Fruit fly (Drosophila melanogaster) whole organism, embryonic: ENCODE data around the gene Bet3.
A peak's percentile ranks its signal among the peaks of the same experiment; 100 is the strongest.

Experiments used
- Ada2b ChIP-seq: fragments of 200-800 bp; sonication (Bioruptor generic); IDR thresholded peaks from 2 replicates; pipeline ENCODE4 v1.3.6; 2022; ENCODE audit warnings: missing biosample characterization, missing genetic modification characterization
- Antp ChIP-seq: fragments of 200-800 bp; sonication (Bioruptor generic); optimal IDR thresholded peaks from 3 replicates; lab custom pipeline; 2016; ENCODE audit warnings: missing biosample characterization, missing genetic modification characterization
- Atf3 ChIP-seq: fragments of 200-800 bp; sonication (Bioruptor generic); optimal IDR thresholded peaks from 3 replicates; lab custom pipeline; 2016; ENCODE audit warnings: missing biosample characterization, missing genetic modification characterization
- Bgb ChIP-seq: fragments of 200-800 bp; sonication (Bioruptor generic); IDR thresholded peaks from 2 replicates; pipeline ENCODE4 v1.3.6; 2022; ENCODE audit warnings: missing biosample characterization, missing genetic modification characterization; ENCODE audit not compliant: partially characterized antibody
- CG10147 ChIP-seq: fragments of 200-800 bp; sonication (Bioruptor generic); optimal IDR thresholded peaks from 2 replicates; lab custom pipeline; 2019; ENCODE audit warnings: missing biosample characterization, mild to moderate bottlenecking, missing genetic modification characterization, moderate library complexity
- CG12155 ChIP-seq: fragments of 200-800 bp; sonication (Bioruptor generic); optimal IDR thresholded peaks from 3 replicates; lab custom pipeline; 2016; ENCODE audit warnings: missing biosample characterization, missing genetic modification characterization
- CG12659 ChIP-seq: fragments of 200-800 bp; sonication (Bioruptor generic); optimal IDR thresholded peaks from 3 replicates; lab custom pipeline; 2017; ENCODE audit warnings: mild to moderate bottlenecking, missing biosample characterization, missing genetic modification reagents, missing genetic modification characterization
- CG15073 ChIP-seq: fragments of 200-800 bp; sonication (Bioruptor generic); optimal IDR thresholded peaks from 2 replicates; lab custom pipeline; 2016; ENCODE audit warnings: missing biosample characterization, missing genetic modification characterization
- CG1529 ChIP-seq: fragments of 200-800 bp; sonication (Bioruptor generic); optimal IDR thresholded peaks from 3 replicates; lab custom pipeline; 2018; ENCODE audit warnings: missing biosample characterization, missing genetic modification characterization
- CG17361 ChIP-seq: fragments of 200-800 bp; sonication (Bioruptor generic); IDR thresholded peaks from 3 replicates; pipeline ENCODE4 v1.3.6; 2022; ENCODE audit warnings: missing biosample characterization, missing genetic modification characterization
- CG17829 ChIP-seq: fragments of 200-800 bp; optimal IDR thresholded peaks from 2 replicates; lab custom pipeline; 2019; ENCODE audit warnings: missing biosample characterization, mild to moderate bottlenecking, missing genetic modification characterization, moderate library complexity
- CG2116 ChIP-seq: fragments of 200-800 bp; sonication (Bioruptor generic); optimal IDR thresholded peaks from 3 replicates; lab custom pipeline; 2018; ENCODE audit warnings: missing biosample characterization, mild to moderate bottlenecking, missing genetic modification characterization
- CG2875 ChIP-seq: fragments of 200-800 bp; sonication (Bioruptor generic); optimal IDR thresholded peaks from 2 replicates; lab custom pipeline; 2017; ENCODE audit warnings: missing biosample characterization, mild to moderate bottlenecking, missing genetic modification characterization, missing genetic modification reagents
- CG3407 ChIP-seq: fragments of 200-800 bp; sonication (Bioruptor generic); optimal IDR thresholded peaks from 2 replicates; lab custom pipeline; 2018; ENCODE audit warnings: missing biosample characterization, mild to moderate bottlenecking, missing genetic modification characterization
- CG3995 ChIP-seq: fragments of 200-800 bp; sonication (Bioruptor generic); optimal IDR thresholded peaks from 3 replicates; lab custom pipeline; 2016; ENCODE audit warnings: missing biosample characterization, missing genetic modification characterization
- CG4617 ChIP-seq: fragments of 200-800 bp; sonication (Bioruptor generic); optimal IDR thresholded peaks from 3 replicates; lab custom pipeline; 2016; ENCODE audit warnings: missing biosample characterization, missing genetic modification characterization, borderline replicate concordance
- CG7271 ChIP-seq: fragments of 200-800 bp; sonication (Bioruptor generic); optimal IDR thresholded peaks from 2 replicates; lab custom pipeline; 2018; ENCODE audit warnings: missing biosample characterization, mild to moderate bottlenecking, missing genetic modification characterization, moderate library complexity
- CG8944 ChIP-seq: fragments of 200-800 bp; sonication (Bioruptor generic); optimal IDR thresholded peaks from 3 replicates; lab custom pipeline; 2016; ENCODE audit warnings: missing biosample characterization, missing genetic modification characterization
- CHES-1-like ChIP-seq: fragments of 200-800 bp; sonication (Bioruptor generic); optimal IDR thresholded peaks from 2 replicates; lab custom pipeline; 2016; ENCODE audit warnings: missing biosample characterization, missing genetic modification characterization
- Drgx ChIP-seq: fragments of 200-800 bp; sonication (Bioruptor generic); IDR thresholded peaks from 2 replicates; pipeline ENCODE4 v1.3.6; 2022; ENCODE audit warnings: missing biosample characterization, missing genetic modification characterization
- ERR ChIP-seq: fragments of 200-800 bp; sonication (Bioruptor generic); optimal IDR thresholded peaks from 2 replicates; lab custom pipeline; 2016; ENCODE audit warnings: missing biosample characterization, missing genetic modification characterization
- HLH3B ChIP-seq: fragments of 200-800 bp; sonication (Bioruptor generic); IDR thresholded peaks from 2 replicates; pipeline ENCODE4 v1.3.6; 2022; ENCODE audit warnings: missing biosample characterization, missing genetic modification characterization
- HLH4C ChIP-seq: fragments of 200-800 bp; sonication (Bioruptor generic); IDR thresholded peaks from 3 replicates; pipeline ENCODE4 v1.3.6; 2022; ENCODE audit warnings: missing biosample characterization, missing genetic modification characterization; ENCODE audit not compliant: partially characterized antibody
- Hr3 ChIP-seq: fragments of 200-800 bp; sonication (Bioruptor generic); optimal IDR thresholded peaks from 3 replicates; lab custom pipeline; 2016; ENCODE audit warnings: missing biosample characterization, missing genetic modification characterization
- Lhr ChIP-seq: fragments of 200-800 bp; sonication (Bioruptor generic); optimal IDR thresholded peaks from 3 replicates; lab custom pipeline; 2017; ENCODE audit warnings: mild to moderate bottlenecking, missing biosample characterization, missing genetic modification reagents, missing genetic modification characterization
- Max ChIP-seq: fragments of 200-800 bp; sonication (Bioruptor generic); optimal IDR thresholded peaks from 2 replicates; lab custom pipeline; 2016; ENCODE audit warnings: missing biosample characterization, mild to moderate bottlenecking, missing genetic modification characterization
- Nf-YB ChIP-seq: fragments of 200-800 bp; sonication (Bioruptor generic); optimal IDR thresholded peaks from 3 replicates; lab custom pipeline; 2019; ENCODE audit warnings: missing biosample characterization, mild to moderate bottlenecking, missing genetic modification characterization, moderate library complexity
- TFAM ChIP-seq: fragments of 200-800 bp; sonication (Bioruptor generic); optimal IDR thresholded peaks from 2 replicates; lab custom pipeline; 2017; ENCODE audit warnings: missing biosample characterization, missing genetic modification characterization, inconsistent platforms
- ab ChIP-seq: fragments of 200-800 bp; sonication (Bioruptor generic); optimal IDR thresholded peaks from 2 replicates; lab custom pipeline; 2016; ENCODE audit warnings: missing biosample characterization, missing genetic modification characterization
- bcd ChIP-seq: fragments of 200-800 bp; sonication (Bioruptor generic); optimal IDR thresholded peaks from 2 replicates; lab custom pipeline; 2017; ENCODE audit warnings: missing biosample characterization, mild to moderate bottlenecking, missing genetic modification characterization
- crol ChIP-seq: fragments of 200-800 bp; sonication (Bioruptor generic); IDR thresholded peaks from 2 replicates; pipeline ENCODE4 v1.3.6; 2022; ENCODE audit warnings: missing biosample characterization, missing genetic modification characterization
- dimm ChIP-seq: fragments of 200-800 bp; sonication (Bioruptor generic); IDR thresholded peaks from 2 replicates; pipeline ENCODE4 v1.3.6; 2022; ENCODE audit warnings: missing biosample characterization, missing genetic modification characterization
- en ChIP-seq: fragments of 200-800 bp; sonication (Bioruptor generic); optimal IDR thresholded peaks from 2 replicates; lab custom pipeline; 2016; ENCODE audit warnings: missing biosample characterization, missing genetic modification characterization
- exex ChIP-seq: fragments of 200-800 bp; sonication (Bioruptor generic); optimal IDR thresholded peaks from 4 replicates; lab custom pipeline; 2018; ENCODE audit warnings: missing biosample characterization, mild to moderate bottlenecking, missing genetic modification characterization, moderate library complexity
- eyg ChIP-seq: fragments of 200-800 bp; sonication (Bioruptor generic); optimal IDR thresholded peaks from 3 replicates; lab custom pipeline; 2016; ENCODE audit warnings: missing biosample characterization, missing genetic modification characterization
- fru ChIP-seq: fragments of >200 bp; optimal IDR thresholded peaks from 2 replicates; lab custom pipeline; 2017
- gsb ChIP-seq: fragments of 200-800 bp; sonication (Bioruptor generic); IDR thresholded peaks from 2 replicates; pipeline ENCODE4 v1.3.6; 2022; ENCODE audit warnings: missing biosample characterization, missing genetic modification characterization
- ham ChIP-seq: fragments of 200-800 bp; sonication (Bioruptor generic); IDR thresholded peaks from 2 replicates; pipeline ENCODE4 v1.3.6; 2022; ENCODE audit warnings: missing biosample characterization, missing genetic modification characterization
- hkb ChIP-seq, 2 experiments: fragments of 200-800 bp in 1 of 2; fragments of >200 bp in 1 of 2; sonication (Bioruptor generic) in 1 of 2; IDR thresholded peaks in 1 of 2; optimal IDR thresholded peaks in 1 of 2; 2 replicates each; pipeline versions ENCODE4 v1.3.6 to Lab custom; 2017 to 2022; ENCODE audit warnings: missing biosample characterization in 1 of 2, missing genetic modification characterization in 1 of 2
- lab ChIP-seq: fragments of 200-800 bp; sonication (Bioruptor generic); optimal IDR thresholded peaks from 3 replicates; lab custom pipeline; 2017; ENCODE audit warnings: missing biosample characterization, missing genetic modification characterization, mild to moderate bottlenecking, moderate library complexity, missing genetic modification reagents
- lbe ChIP-seq: fragments of 200-800 bp; sonication (Bioruptor generic); optimal IDR thresholded peaks from 2 replicates; lab custom pipeline; 2016; ENCODE audit warnings: missing biosample characterization, mild to moderate bottlenecking, missing genetic modification characterization
- lola ChIP-seq, 3 experiments: fragments of >200 bp in 2 of 3; fragments of 200-800 bp in 1 of 3; sonication (Bioruptor generic) in 1 of 3; optimal IDR thresholded peaks; 2 replicates each; lab custom pipeline; 2017 to 2019; ENCODE audit warnings: missing biosample characterization in 3 of 3, missing genetic modification characterization in 3 of 3, mild to moderate bottlenecking in 1 of 3, moderate library complexity in 1 of 3
- p53 ChIP-seq: fragments of 200-800 bp; sonication (Bioruptor generic); optimal IDR thresholded peaks from 2 replicates; lab custom pipeline; 2016; ENCODE audit warnings: missing biosample characterization, missing genetic modification characterization
- ranshi ChIP-seq: fragments of 200-800 bp; sonication (Bioruptor generic); IDR thresholded peaks from 2 replicates; pipeline ENCODE4 v1.3.6; 2022; ENCODE audit warnings: missing biosample characterization, missing genetic modification characterization
- ro ChIP-seq: fragments of 200-800 bp; sonication (Bioruptor generic); IDR thresholded peaks from 2 replicates; pipeline ENCODE4 v1.3.6; 2022; ENCODE audit warnings: missing biosample characterization, missing genetic modification characterization
- ssp ChIP-seq: fragments of 200-800 bp; sonication (Bioruptor generic); IDR thresholded peaks from 2 replicates; pipeline ENCODE4 v1.3.6; 2022; ENCODE audit warnings: missing biosample characterization, missing genetic modification characterization
- tgo ChIP-seq: fragments of 200-800 bp; sonication (Bioruptor generic); IDR thresholded peaks from 3 replicates; pipeline ENCODE4 v1.3.6; 2022; ENCODE audit warnings: missing biosample characterization, missing genetic modification characterization
- tna ChIP-seq: fragments of 200-800 bp; sonication (Bioruptor generic); IDR thresholded peaks from 2 replicates; pipeline ENCODE4 v1.3.6; 2022; ENCODE audit warnings: missing biosample characterization, missing genetic modification characterization; ENCODE audit not compliant: partially characterized antibody
- tup ChIP-seq: fragments of 200-800 bp; sonication (Bioruptor generic); optimal IDR thresholded peaks from 2 replicates; lab custom pipeline; 2016; ENCODE audit warnings: missing biosample characterization, mild to moderate bottlenecking, missing genetic modification characterization, moderate library complexity
- wek ChIP-seq: fragments of 200-800 bp; sonication (Bioruptor generic); optimal IDR thresholded peaks from 3 replicates; lab custom pipeline; 2018; ENCODE audit warnings: missing biosample characterization, mild to moderate bottlenecking, missing genetic modification characterization, moderate library complexity

The Bet3 gene

DNA sequence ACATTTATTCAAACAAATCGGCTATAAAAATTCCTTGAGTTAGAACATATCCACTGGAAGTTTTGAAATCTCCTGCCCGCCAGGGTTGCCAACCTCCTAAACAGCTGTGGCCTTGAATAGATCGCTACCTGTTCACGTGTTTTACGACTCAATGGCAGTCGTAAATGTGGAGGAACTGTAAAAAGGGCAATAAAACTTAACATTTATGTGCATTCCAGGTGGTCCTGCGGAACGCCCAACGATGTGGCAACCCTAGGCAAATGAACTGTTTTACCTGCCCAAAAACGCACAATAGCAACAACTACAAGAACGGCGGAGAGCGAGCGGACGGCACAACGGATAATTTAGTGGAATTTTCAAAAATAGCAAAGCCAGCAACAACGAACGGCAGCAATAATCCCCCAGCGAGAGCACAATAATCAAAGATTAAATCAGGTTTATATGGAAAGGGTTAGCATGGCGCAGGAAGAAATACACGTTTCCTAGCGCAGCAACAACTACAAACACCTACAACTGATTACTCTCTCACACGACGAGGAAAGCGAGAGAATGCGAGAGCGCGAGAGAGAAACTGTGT, 19.7 kb upstream of the Bet3 start (continued):
- no peak for TF ChIP-seq en (GFP tag; lab: Kevin White, UChicago)
- no peak for TF ChIP-seq CG3995 (GFP tag; lab: Kevin White, UChicago)
- TF ChIP-seq ro = no peak
- no peak for TF ChIP-seq Nf-YB (GFP tag; lab: Kevin White, UChicago)
- TF ChIP-seq ERR (GFP tag; lab: Kevin White, UChicago) = peak; percentile 21
- peak; percentile 25; the same call in 1 of the 2 replicates for TF ChIP-seq ssp (GFP tag; lab: Robert Waterston, UW)
- no peak for TF ChIP-seq CG4617 (GFP tag; lab: Kevin White, UChicago)
- TF ChIP-seq tup (GFP tag; lab: Kevin White, UChicago) = no peak
- TF ChIP-seq TFAM = no peak
- TF ChIP-seq Hr3 = no peak
- 0 out of 2 replicates have a peak, but pooled peaks have one; percentile 9 for TF ChIP-seq crol (GFP tag; lab: Robert Waterston, UW)
- TF ChIP-seq CG15073 (GFP tag; lab: Kevin White, UChicago) = no peak
- no peak for TF ChIP-seq dimm (GFP tag; lab: Robert Waterston, UW)
- TF ChIP-seq lbe (GFP tag; lab: Kevin White, UChicago) = no peak
- peak; percentile 33 for TF ChIP-seq Antp (GFP tag; lab: Kevin White, UChicago)
- no peak for TF ChIP-seq tna (GFP tag; lab: Robert Waterston, UW)
- peak; percentile 15; the same call in 1 of the 2 replicates for TF ChIP-seq Drgx
- TF ChIP-seq exex (tag; lab: Kevin White, UChicago) = no peak
- TF ChIP-seq wek (GFP tag; lab: Kevin White, UChicago) = no peak
- TF ChIP-seq Lhr (GFP tag; lab: Kevin White, UChicago) = no peak
- TF ChIP-seq tgo (GFP tag; lab: Robert Waterston, UW) = peak; percentile 21; the same call in 1 of the 3 replicates
- peak; percentile 35; the same call in 1 of the 2 replicates for TF ChIP-seq ranshi (GFP tag; lab: Robert Waterston, UW)
- TF ChIP-seq Bgb (GFP tag; lab: Robert Waterston, UW) = peak; percentile 16; the same call in 1 of the 2 replicates
- TF ChIP-seq CG7271 (tag; lab: Kevin White, UChicago) = peak; percentile 98
- no peak for TF ChIP-seq hkb (optimal IDR thresholded peaks at IDR 0.05; lab: Kevin White, UChicago)
- TF ChIP-seq hkb (GFP tag; IDR thresholded peaks at IDR 0.05; lab: Robert Waterston, UW) = peak; percentile 69
- no peak for TF ChIP-seq gsb (GFP tag; lab: Robert Waterston, UW)
- no peak for TF ChIP-seq CG1529 (GFP tag; lab: Kevin White, UChicago)
- no peak for TF ChIP-seq Atf3 (GFP tag; lab: Kevin White, UChicago)
- no peak for TF ChIP-seq CG2116
- TF ChIP-seq CG12659 (GFP tag; lab: Kevin White, UChicago) = no peak
- no peak for TF ChIP-seq lola (GFP tag; optimal IDR thresholded peaks at IDR 0.05; lab: Kevin White, UChicago)
- peak; percentile 58; the same call in 1 of the 2 replicates for TF ChIP-seq Ada2b (GFP tag; lab: Robert Waterston, UW)
- no peak for TF ChIP-seq CG12155
- TF ChIP-seq HLH3B (GFP tag; lab: Robert Waterston, UW) = no peak
- TF ChIP-seq CG8944 (GFP tag; lab: Kevin White, UChicago) = no peak
- no peak for TF ChIP-seq CG3407 (GFP tag; lab: Kevin White, UChicago)
- TF ChIP-seq CG2875 (GFP tag; lab: Kevin White, UChicago) = no peak
- no peak for TF ChIP-seq CHES-1-like (GFP tag; lab: Kevin White, UChicago)
- TF ChIP-seq bcd (GFP tag; lab: Kevin White, UChicago) = peak; percentile 38
- no peak for TF ChIP-seq eyg (GFP tag; lab: Kevin White, UChicago)
- no peak for TF ChIP-seq CG17361 (GFP tag; lab: Robert Waterston, UW)
- TF ChIP-seq ab (GFP tag; lab: Kevin White, UChicago) = no peak
- TF ChIP-seq lab (GFP tag; lab: Kevin White, UChicago) = no peak
- 0 out of 3 replicates have a peak, but pooled peaks have one; percentile 18 for TF ChIP-seq HLH4C (GFP tag; lab: Robert Waterston, UW)
- no peak for TF ChIP-seq Max (GFP tag; lab: Kevin White, UChicago)
- no peak for TF ChIP-seq CG10147 (GFP tag; lab: Kevin White, UChicago)
- no peak for TF ChIP-seq CG17829
- TF ChIP-seq ham (GFP tag; lab: Robert Waterston, UW) = no peak
- no peak for TF ChIP-seq p53 (GFP tag; lab: Kevin White, UChicago)
- TF ChIP-seq fru (lab: Kevin White, UChicago) = no peak
